Fruit fly (Drosophila melanogaster) whole organism, embryonic: ENCODE measurements around the gene DCP2.
A peak's percentile ranks its signal among the peaks of the same experiment; 100 is the strongest.

ENCODE experiments used
- ATbp ChIP-seq: fragments of 200-800 bp; sonication (Bioruptor generic); optimal IDR thresholded peaks from 2 replicates; lab custom pipeline; 2017; ENCODE audit warnings: missing biosample characterization, mild to moderate bottlenecking, missing genetic modification characterization, missing genetic modification reagents
- Antp ChIP-seq: fragments of 200-800 bp; sonication (Bioruptor generic); optimal IDR thresholded peaks from 3 replicates; lab custom pipeline; 2016; ENCODE audit warnings: missing biosample characterization, missing genetic modification characterization
- Atf-2 ChIP-seq: fragments of 200-800 bp; sonication (Bioruptor generic); optimal IDR thresholded peaks from 2 replicates; lab custom pipeline; 2016; ENCODE audit warnings: missing biosample characterization, missing genetic modification characterization
- Atf6 ChIP-seq: fragments of 200-800 bp; sonication (Bioruptor generic); IDR thresholded peaks from 2 replicates; pipeline ENCODE4 v1.3.6; 2022; ENCODE audit warnings: missing biosample characterization, missing genetic modification characterization
- CG10654 ChIP-seq: fragments of 200-800 bp; sonication (Bioruptor generic); optimal IDR thresholded peaks from 2 replicates; lab custom pipeline; 2016; ENCODE audit warnings: missing biosample characterization, missing genetic modification characterization
- CG11456 ChIP-seq: fragments of 200-800 bp; sonication (Bioruptor generic); IDR thresholded peaks from 3 replicates; pipeline ENCODE4 v1.3.6; 2022; ENCODE audit warnings: missing biosample characterization, missing genetic modification characterization
- CG11560 ChIP-seq: fragments of 200-800 bp; sonication (Bioruptor generic); IDR thresholded peaks from 3 replicates; pipeline ENCODE4 v1.3.6; 2022; ENCODE audit warnings: missing biosample characterization, missing genetic modification characterization
- CG11723 ChIP-seq: fragments of 200-800 bp; sonication (Bioruptor generic); optimal IDR thresholded peaks from 2 replicates; lab custom pipeline; 2017; ENCODE audit warnings: missing biosample characterization, mild to moderate bottlenecking, missing genetic modification characterization
- CG12769 ChIP-seq: fragments of 200-800 bp; sonication (Bioruptor generic); optimal IDR thresholded peaks from 2 replicates; lab custom pipeline; 2019; ENCODE audit warnings: missing biosample characterization, mild to moderate bottlenecking, missing genetic modification characterization, moderate library complexity
- CG17359 ChIP-seq: fragments of 200-800 bp; sonication (Bioruptor generic); optimal IDR thresholded peaks from 3 replicates; lab custom pipeline; 2018; ENCODE audit warnings: missing biosample characterization, mild to moderate bottlenecking, missing genetic modification characterization, moderate library complexity
- CG17802 ChIP-seq: fragments of 200-800 bp; sonication (Bioruptor generic); optimal IDR thresholded peaks from 2 replicates; lab custom pipeline; 2018; ENCODE audit warnings: missing biosample characterization, mild to moderate bottlenecking, missing genetic modification characterization, moderate library complexity
- CG17829 ChIP-seq: fragments of 200-800 bp; optimal IDR thresholded peaks from 2 replicates; lab custom pipeline; 2019; ENCODE audit warnings: missing biosample characterization, mild to moderate bottlenecking, missing genetic modification characterization, moderate library complexity
- CG3065 ChIP-seq: fragments of 200-800 bp; sonication (Bioruptor generic); optimal IDR thresholded peaks from 2 replicates; lab custom pipeline; 2016; ENCODE audit warnings: missing biosample characterization, missing genetic modification characterization
- CG31224 ChIP-seq: fragments of 200-800 bp; sonication (Bioruptor generic); IDR thresholded peaks from 2 replicates; pipeline ENCODE4 v1.3.6; 2022; ENCODE audit warnings: missing biosample characterization, missing genetic modification characterization
- CG31388 ChIP-seq: fragments of 200-800 bp; sonication (Bioruptor generic); optimal IDR thresholded peaks from 2 replicates; lab custom pipeline; 2016; ENCODE audit warnings: missing biosample characterization, missing genetic modification characterization
- CG32767 ChIP-seq: fragments of 200-800 bp; sonication (Bioruptor generic); IDR thresholded peaks from 2 replicates; pipeline ENCODE4 v1.3.6; 2022; ENCODE audit warnings: missing biosample characterization, missing genetic modification characterization
- CG42726 ChIP-seq: fragments of 200-800 bp; sonication (Bioruptor generic); IDR thresholded peaks from 2 replicates; pipeline ENCODE4 v1.3.6; 2022; ENCODE audit warnings: missing biosample characterization, missing genetic modification characterization; ENCODE audit not compliant: partially characterized antibody
- CG4854 ChIP-seq: fragments of 200-800 bp; sonication (Bioruptor generic); optimal IDR thresholded peaks from 2 replicates; lab custom pipeline; 2016; ENCODE audit warnings: missing biosample characterization, missing genetic modification characterization, inconsistent platforms
- CG5953 ChIP-seq: fragments of 200-800 bp; sonication (Bioruptor generic); IDR thresholded peaks from 2 replicates; pipeline ENCODE4 v1.3.6; 2022; ENCODE audit warnings: missing biosample characterization, missing genetic modification characterization
- CG7745 ChIP-seq: fragments of 200-800 bp; sonication (Bioruptor generic); optimal IDR thresholded peaks from 2 replicates; lab custom pipeline; 2018; ENCODE audit warnings: missing biosample characterization, mild to moderate bottlenecking, missing genetic modification characterization, moderate library complexity
- CG7839 ChIP-seq: fragments of 200-800 bp; sonication (Bioruptor generic); optimal IDR thresholded peaks from 3 replicates; lab custom pipeline; 2018; ENCODE audit warnings: missing biosample characterization, mild to moderate bottlenecking, missing genetic modification characterization, moderate library complexity
- CG7987 ChIP-seq: fragments of 200-800 bp; sonication (Bioruptor generic); optimal IDR thresholded peaks from 2 replicates; lab custom pipeline; 2018; ENCODE audit warnings: missing biosample characterization, mild to moderate bottlenecking, missing genetic modification characterization, moderate library complexity
- CG8359 ChIP-seq: fragments of 200-800 bp; sonication (Bioruptor generic); optimal IDR thresholded peaks from 2 replicates; lab custom pipeline; 2017; ENCODE audit warnings: missing biosample characterization, mild to moderate bottlenecking, missing genetic modification characterization, borderline replicate concordance
- CG9215 ChIP-seq: fragments of 200-800 bp; sonication (Bioruptor generic); IDR thresholded peaks from 2 replicates; pipeline ENCODE4 v1.3.6; 2022; ENCODE audit warnings: missing biosample characterization, missing genetic modification characterization
- CG9609 ChIP-seq: fragments of 200-800 bp; sonication (Bioruptor generic); optimal IDR thresholded peaks from 3 replicates; lab custom pipeline; 2016; ENCODE audit warnings: missing biosample characterization, missing genetic modification characterization
- Deaf1 ChIP-seq: fragments of 200-800 bp; optimal IDR thresholded peaks from 3 replicates; lab custom pipeline; 2019; ENCODE audit warnings: missing biosample characterization, mild to moderate bottlenecking, missing genetic modification characterization, moderate library complexity
- ERR ChIP-seq: fragments of 200-800 bp; sonication (Bioruptor generic); optimal IDR thresholded peaks from 2 replicates; lab custom pipeline; 2016; ENCODE audit warnings: missing biosample characterization, missing genetic modification characterization
- Gug ChIP-seq: fragments of 200-800 bp; sonication (Bioruptor generic); IDR thresholded peaks from 4 replicates; pipeline ENCODE4 v1.3.6; 2022; ENCODE audit warnings: missing biosample characterization, missing genetic modification characterization
- Lim3 ChIP-seq: fragments of 200-800 bp; sonication (Bioruptor generic); IDR thresholded peaks from 2 replicates; pipeline ENCODE4 v1.3.6; 2022; ENCODE audit warnings: missing biosample characterization, missing genetic modification characterization
- Lpt ChIP-seq: fragments of >200 bp; optimal IDR thresholded peaks from 2 replicates; lab custom pipeline; 2018; ENCODE audit warnings: missing biosample characterization, missing genetic modification characterization
- MESR4 ChIP-seq: fragments of 200-800 bp; sonication (Bioruptor generic); optimal IDR thresholded peaks from 2 replicates; lab custom pipeline; 2018; ENCODE audit warnings: missing biosample characterization, mild to moderate bottlenecking, missing genetic modification characterization, moderate library complexity
- Mrtf ChIP-seq: fragments of 200-800 bp; sonication (Bioruptor generic); IDR thresholded peaks from 3 replicates; pipeline ENCODE4 v1.3.6; 2022; ENCODE audit warnings: missing biosample characterization, missing genetic modification characterization
- Oaz ChIP-seq: fragments of 200-800 bp; sonication (Bioruptor generic); IDR thresholded peaks from 2 replicates; pipeline ENCODE4 v1.3.6; 2022; ENCODE audit warnings: missing biosample characterization, missing genetic modification characterization
- Sox102F ChIP-seq: fragments of 200-800 bp; sonication (Bioruptor generic); optimal IDR thresholded peaks from 2 replicates; lab custom pipeline; 2018; ENCODE audit warnings: missing biosample characterization, mild to moderate bottlenecking, missing genetic modification characterization, moderate library complexity
- YL-1 ChIP-seq: fragments of 200-800 bp; sonication (Bioruptor generic); optimal IDR thresholded peaks from 3 replicates; lab custom pipeline; 2017; ENCODE audit warnings: missing biosample characterization, mild to moderate bottlenecking, missing genetic modification characterization
- ac ChIP-seq: fragments of 200-800 bp; sonication (Bioruptor generic); optimal IDR thresholded peaks from 3 replicates; lab custom pipeline; 2017; ENCODE audit warnings: missing biosample characterization, mild to moderate bottlenecking, missing genetic modification characterization
- bcd ChIP-seq: fragments of 200-800 bp; sonication (Bioruptor generic); optimal IDR thresholded peaks from 2 replicates; lab custom pipeline; 2017; ENCODE audit warnings: missing biosample characterization, mild to moderate bottlenecking, missing genetic modification characterization
- bigmax ChIP-seq: fragments of 200-800 bp; sonication (Bioruptor generic); optimal IDR thresholded peaks from 2 replicates; lab custom pipeline; 2018; ENCODE audit warnings: missing biosample characterization, mild to moderate bottlenecking, missing genetic modification characterization
- chif ChIP-seq, 2 experiments: fragments of 200-800 bp; sonication (Bioruptor generic); optimal IDR thresholded peaks; 3 replicates each; lab custom pipeline; 2016; ENCODE audit warnings: missing biosample characterization in 2 of 2, missing genetic modification characterization in 2 of 2
- chm ChIP-seq: fragments of 200-800 bp; sonication (Bioruptor generic); IDR thresholded peaks from 2 replicates; pipeline ENCODE4 v1.3.6; 2022; ENCODE audit warnings: missing biosample characterization, missing genetic modification characterization
- gcm ChIP-seq: fragments of 200-800 bp; sonication (Bioruptor generic); optimal IDR thresholded peaks from 2 replicates; lab custom pipeline; 2019; ENCODE audit warnings: missing biosample characterization, mild to moderate bottlenecking, missing genetic modification characterization, moderate library complexity
- kni ChIP-seq: fragments of 200-800 bp; sonication (Bioruptor generic); optimal IDR thresholded peaks from 3 replicates; lab custom pipeline; 2017; ENCODE audit warnings: mild to moderate bottlenecking, missing biosample characterization, missing genetic modification reagents, missing genetic modification characterization
- knrl ChIP-seq: fragments of 200-800 bp; sonication (Bioruptor generic); IDR thresholded peaks from 3 replicates; pipeline ENCODE4 v1.3.6; 2022; ENCODE audit warnings: missing biosample characterization, missing genetic modification characterization; ENCODE audit not compliant: partially characterized antibody
- mirr ChIP-seq: fragments of 200-800 bp; sonication (Bioruptor generic); optimal IDR thresholded peaks from 3 replicates; lab custom pipeline; 2018; ENCODE audit warnings: missing biosample characterization, mild to moderate bottlenecking, missing genetic modification characterization
- pzg ChIP-seq: fragments of 200-800 bp; sonication (Bioruptor generic); optimal IDR thresholded peaks from 3 replicates; lab custom pipeline; 2018; ENCODE audit warnings: missing biosample characterization, mild to moderate bottlenecking, missing genetic modification characterization, moderate library complexity
- sc ChIP-seq, 3 experiments: fragments of >200 bp in 2 of 3; fragments of 200-800 bp in 1 of 3; sonication (Bioruptor generic) in 1 of 3; optimal IDR thresholded peaks; 2 replicates in 2 of 3; 3 replicates in 1 of 3; lab custom pipeline; 2017; ENCODE audit warnings: mild to moderate bottlenecking in 1 of 3, missing biosample characterization in 1 of 3, missing genetic modification characterization in 1 of 3, missing genetic modification reagents in 1 of 3
- slp2 ChIP-seq: fragments of 200-800 bp; sonication (Bioruptor generic); optimal IDR thresholded peaks from 2 replicates; lab custom pipeline; 2016; ENCODE audit warnings: missing biosample characterization, missing genetic modification characterization
- tll ChIP-seq, 2 experiments: fragments of 200-800 bp in 1 of 2; fragments of >200 bp in 1 of 2; sonication (Bioruptor generic) in 1 of 2; optimal IDR thresholded peaks; 2 replicates each; lab custom pipeline; 2017 to 2019; ENCODE audit warnings: missing biosample characterization in 2 of 2, missing genetic modification characterization in 2 of 2, mild to moderate bottlenecking in 1 of 2, moderate library complexity in 1 of 2
- tup ChIP-seq: fragments of 200-800 bp; sonication (Bioruptor generic); optimal IDR thresholded peaks from 2 replicates; lab custom pipeline; 2016; ENCODE audit warnings: missing biosample characterization, mild to moderate bottlenecking, missing genetic modification characterization, moderate library complexity
- wdn ChIP-seq: fragments of 200-800 bp; sonication (Bioruptor generic); IDR thresholded peaks from 2 replicates; pipeline ENCODE4 v1.3.6; 2022; ENCODE audit warnings: missing biosample characterization, missing genetic modification characterization
- zf30C ChIP-seq: fragments of 200-800 bp; sonication (Bioruptor generic); optimal IDR thresholded peaks from 3 replicates; lab custom pipeline; 2018; ENCODE audit warnings: missing biosample characterization, mild to moderate bottlenecking, missing genetic modification characterization

Gene DCP2

dm6 chr3L:15837209-15837608, 11.0 kb upstream of the DCP2 start, which contains the start of gene CG15715 (continued):
- TF ChIP-seq knrl (peak; percentile 56; the same call in 2 of the 3 replicates), CG3065 (GFP tag; lab: Kevin White, UChicago) (no peak), CG11456 (GFP tag; lab: Robert Waterston, UW) (no peak), tup (GFP tag; lab: Kevin White, UChicago) (no peak), mirr (no peak), bcd (peak; percentile 19), Deaf1 (tag; lab: Kevin White, UChicago) (no peak), ac (GFP tag; lab: Kevin White, UChicago) (no peak), tll (GFP tag; optimal IDR thresholded peaks at IDR 0.05; lab: Kevin White, UChicago) (no peak), CG32767 (no peak), Lpt (GFP tag; lab: Kevin White, UChicago) (no peak), sc (optimal IDR thresholded peaks at IDR 0.05; lab: Kevin White, UChicago) (no peak), sc (GFP tag; optimal IDR thresholded peaks at IDR 0.05; lab: Kevin White, UChicago) (no peak), Atf-2 (GFP tag; lab: Kevin White, UChicago) (no peak), YL-1 (GFP tag; lab: Kevin White, UChicago) (peak; percentile 48), pzg (GFP tag; lab: Kevin White, UChicago) (peak; percentile 89), CG7745 (tag; lab: Kevin White, UChicago) (no peak), Oaz (GFP tag; lab: Robert Waterston, UW) (no peak), CG7987 (GFP tag; lab: Kevin White, UChicago) (no peak), CG17802 (tag; lab: Kevin White, UChicago) (no peak), CG11560 (tag; lab: Robert Waterston, UW) (no peak), wdn (no peak), ATbp (GFP tag; lab: Kevin White, UChicago) (no peak), ERR (no peak), CG11723 (GFP tag; lab: Kevin White, UChicago) (no peak), CG9215 (GFP tag; lab: Robert Waterston, UW) (no peak), chif (GFP tag; optimal IDR thresholded peaks at IDR 0.05; lab: Kevin White, UChicago) (no peak), zf30C (no peak), CG10654 (no peak), CG17829 (tag; lab: Kevin White, UChicago) (peak; percentile 50), CG4854 (no peak), Mrtf (GFP tag; lab: Robert Waterston, UW) (no peak), CG42726 (GFP tag; lab: Robert Waterston, UW) (peak; percentile 30; the same call in 1 of the 2 replicates), CG31388 (GFP tag; lab: Kevin White, UChicago) (no peak), slp2 (GFP tag; lab: Kevin White, UChicago) (no peak), CG9609 (GFP tag; lab: Kevin White, UChicago) (no peak), Lim3 (GFP tag; lab: Robert Waterston, UW) (no peak), Gug (GFP tag; lab: Robert Waterston, UW) (no peak), CG5953 (GFP tag; lab: Robert Waterston, UW) (no peak), CG31224 (no peak), CG12769 (peak; percentile 14), CG7839 (tag; lab: Kevin White, UChicago) (no peak), bigmax (no peak), Antp (no peak), CG8359 (GFP tag; lab: Kevin White, UChicago) (no peak), kni (GFP tag; lab: Kevin White, UChicago) (no peak), Sox102F (no peak), Atf6 (GFP tag; lab: Robert Waterston, UW) (no peak), chm (GFP tag; lab: Robert Waterston, UW) (0 out of 2 replicates have a peak, but pooled peaks have one; percentile 39), MESR4 (GFP tag; lab: Kevin White, UChicago) (peak; percentile 82), CG17359 (no peak), gcm (GFP tag; lab: Kevin White, UChicago) (no peak)
